Worm (Caenorhabditis elegans): Measurements from ENCODE around the gene math-33.

DNA sequence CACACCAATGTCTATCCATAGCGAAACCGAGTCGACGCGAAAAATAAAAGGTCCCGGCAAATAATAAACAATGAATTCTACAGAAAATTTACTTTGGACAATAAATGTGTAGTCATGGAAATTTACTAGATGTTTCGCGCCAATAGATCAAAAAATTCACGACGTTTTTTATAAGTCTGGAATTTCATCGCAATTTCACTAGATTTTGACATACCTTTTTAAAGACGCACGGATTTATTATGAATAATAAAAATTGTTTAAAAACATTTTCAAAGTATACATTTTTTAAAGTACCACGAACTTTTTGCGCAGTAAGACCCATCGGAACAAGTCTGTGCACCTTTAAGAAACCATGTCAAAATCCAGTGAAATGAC, 37.7 kb upstream of the math-33 start:
- TF ChIP-seq ceh-82 (tag; optimal IDR thresholded peaks at IDR 0.05) (no peak), zag-1 (tag; optimal IDR thresholded peaks at IDR 0.05) (no peak), snpc-4 (tag; optimal IDR thresholded peaks at IDR 0.05) (no peak), unc-39 (tag; optimal IDR thresholded peaks at IDR 0.05) (no peak), ztf-11 (tag; optimal IDR thresholded peaks at IDR 0.05) (no peak), nhr-11 (tag; optimal IDR thresholded peaks at IDR 0.05) (no peak), nhr-237 (tag; optimal IDR thresholded peaks at IDR 0.05) (no peak), lin-39 (tag; optimal IDR thresholded peaks at IDR 0.05) (no peak), ceh-16 (tag; optimal IDR thresholded peaks at IDR 0.05) (no peak), fos-1 (tag; optimal IDR thresholded peaks at IDR 0.05) (no peak)

Data from whole organism, L3 larva.